Worm (Caenorhabditis elegans) whole organism, young adult: ENCODE results near the gene Y69E1A.4.

Experiments used
- B0035.1 ChIP-seq: sonication (generic microtip); optimal IDR thresholded peaks from 2 replicates; lab custom pipeline; 2016; ENCODE audit warnings: missing genetic modification characterization, mild to moderate bottlenecking, missing compliant biosample characterization, missing genotype, missing genetic modification reagents
- B0261.1 ChIP-seq: sonication (generic microtip); optimal IDR thresholded peaks from 2 replicates; lab custom pipeline; 2016; ENCODE audit warnings: mild to moderate bottlenecking, missing genetic modification characterization, moderate library complexity, missing compliant biosample characterization
- D2030.7 ChIP-seq: fragments of 200-800 bp; sonication (Bioruptor generic); IDR thresholded peaks from 2 replicates; pipeline ENCODE4 v1.3.6; 2022; ENCODE audit warnings: missing genetic modification reagents, missing genetic modification characterization, missing compliant biosample characterization
- F22D6.2 ChIP-seq: sonication (generic microtip); optimal IDR thresholded peaks from 2 replicates; lab custom pipeline; 2016; ENCODE audit warnings: mild to moderate bottlenecking, missing genetic modification characterization, missing compliant biosample characterization
- F37B4.10 ChIP-seq: fragments of 200-800 bp; sonication (Bioruptor generic); IDR thresholded peaks from 2 replicates; pipeline ENCODE4 v1.3.6; 2022; ENCODE audit warnings: missing genetic modification characterization, missing compliant biosample characterization
- F39B2.1 ChIP-seq: fragments of 200-800 bp; sonication (Bioruptor generic); IDR thresholded peaks from 2 replicates; pipeline ENCODE4 v1.3.6; 2022; ENCODE audit warnings: missing genetic modification reagents, missing genetic modification characterization, missing compliant biosample characterization
- F49E8.2 ChIP-seq: sonication (generic microtip); optimal IDR thresholded peaks from 3 replicates; lab custom pipeline; 2017; ENCODE audit warnings: missing genetic modification characterization, mild to moderate bottlenecking, missing compliant biosample characterization, antibody characterized with exemption, moderate library complexity; ENCODE audit not compliant: insufficient read depth
- K11D2.4 ChIP-seq: fragments of 200-800 bp; sonication (Bioruptor generic); IDR thresholded peaks from 2 replicates; pipeline ENCODE4 v1.3.6; 2022; ENCODE audit warnings: missing genetic modification reagents, missing genetic modification characterization, missing compliant biosample characterization
- K12H6.12 ChIP-seq: fragments of 200-800 bp; sonication (Bioruptor generic); optimal IDR thresholded peaks from 2 replicates; lab custom pipeline; 2018; ENCODE audit warnings: mild to moderate bottlenecking, missing genetic modification characterization, missing compliant biosample characterization
- T07F8.4 ChIP-seq: sonication (generic microtip); optimal IDR thresholded peaks from 2 replicates; lab custom pipeline; 2016; ENCODE audit warnings: mild to moderate bottlenecking, missing genetic modification characterization, moderate library complexity, missing compliant biosample characterization
- ama-1 ChIP-seq, 3 experiments: fragments of 150-350 bp in 1 of 3; sonication (generic microtip) in 2 of 3; optimal IDR thresholded peaks; 2 replicates each; lab custom pipeline; 2014 to 2018; ENCODE audit warnings: missing biosample characterization in 2 of 3, missing genetic modification characterization in 2 of 3, missing genetic modification reagents in 2 of 3
- aptf-3 ChIP-seq: fragments of 200-800 bp; sonication (Bioruptor generic); IDR thresholded peaks from 2 replicates; pipeline ENCODE4 v1.3.6; 2022; ENCODE audit warnings: missing genetic modification characterization, missing compliant biosample characterization
- athp-1 ChIP-seq: sonication (generic microtip); optimal IDR thresholded peaks from 2 replicates; lab custom pipeline; 2017; ENCODE audit warnings: mild to moderate bottlenecking, missing genetic modification characterization, missing compliant biosample characterization
- attf-3 ChIP-seq: fragments of 200-800 bp; sonication (Bioruptor generic); conservative IDR thresholded peaks from 2 replicates; pipeline ENCODE4 v1.3.6; 2022; ENCODE audit warnings: missing genetic modification reagents, missing genetic modification characterization, missing compliant biosample characterization
- attf-5 ChIP-seq: fragments of 200-800 bp; sonication (Bioruptor generic); optimal IDR thresholded peaks from 2 replicates; lab custom pipeline; 2018; ENCODE audit warnings: mild to moderate bottlenecking, missing genetic modification characterization, missing compliant biosample characterization
- bed-2 ChIP-seq: fragments of 200-800 bp; sonication (Bioruptor generic); IDR thresholded peaks from 2 replicates; pipeline ENCODE4 v1.3.6; 2022; ENCODE audit warnings: missing genetic modification reagents, missing genetic modification characterization, missing compliant biosample characterization
- cebp-1 ChIP-seq, 2 experiments: fragments of 200-800 bp in 1 of 2; sonication (Bioruptor generic) in 1 of 2; sonication (generic microtip) in 1 of 2; IDR thresholded peaks in 1 of 2; optimal IDR thresholded peaks in 1 of 2; 2 replicates each; pipeline versions ENCODE4 v1.3.6 to Lab custom; 2017 to 2022; ENCODE audit warnings: missing compliant biosample characterization in 2 of 2, missing genetic modification characterization in 2 of 2, mild to moderate bottlenecking in 1 of 2, missing genetic modification reagents in 1 of 2, moderate library complexity in 1 of 2
- chd-7 ChIP-seq: sonication (generic microtip); optimal IDR thresholded peaks from 2 replicates; lab custom pipeline; 2016; ENCODE audit warnings: mild to moderate bottlenecking, missing genetic modification characterization, moderate library complexity, missing compliant biosample characterization
- dox-1 ChIP-seq: fragments of 200-800 bp; sonication (Bioruptor generic); IDR thresholded peaks from 2 replicates; pipeline ENCODE4 v1.3.6; 2022; ENCODE audit warnings: missing genetic modification reagents, missing genetic modification characterization, missing compliant biosample characterization
- egl-18 ChIP-seq: fragments of 200-800 bp; sonication (Bioruptor generic); IDR thresholded peaks from 2 replicates; pipeline ENCODE4 v1.3.6; 2022; ENCODE audit warnings: missing genetic modification reagents, missing genetic modification characterization, missing compliant biosample characterization
- fkh-3 ChIP-seq: sonication (generic microtip); optimal IDR thresholded peaks from 2 replicates; lab custom pipeline; 2016; ENCODE audit warnings: mild to moderate bottlenecking, missing genetic modification characterization, missing compliant biosample characterization
- gei-17 ChIP-seq: fragments of 200-800 bp; sonication (Bioruptor generic); optimal IDR thresholded peaks from 2 replicates; lab custom pipeline; 2018; ENCODE audit warnings: mild to moderate bottlenecking, missing genetic modification characterization, missing compliant biosample characterization
- him-1 ChIP-seq: sonication (generic microtip); optimal IDR thresholded peaks from 2 replicates; lab custom pipeline; 2016; ENCODE audit warnings: missing genotype, missing genetic modification reagents, missing genetic modification characterization, missing compliant biosample characterization
- lin-26 ChIP-seq: fragments of 200-800 bp; sonication (Bioruptor generic); IDR thresholded peaks from 2 replicates; pipeline ENCODE4 v1.3.6; 2022; ENCODE audit warnings: missing genetic modification reagents, missing genetic modification characterization, missing compliant biosample characterization
- lin-35 ChIP-seq, 3 experiments: fragments of 150-350 bp in 2 of 3; sonication (generic microtip) in 1 of 3; optimal IDR thresholded peaks; 2 replicates each; lab custom pipeline; 2014 to 2018; ENCODE audit warnings: missing biosample characterization in 3 of 3, missing genetic modification characterization in 3 of 3, missing genetic modification reagents in 3 of 3
- lin-40 ChIP-seq: sonication (generic microtip); optimal IDR thresholded peaks from 2 replicates; lab custom pipeline; 2016; ENCODE audit warnings: missing genetic modification characterization, mild to moderate bottlenecking, missing compliant biosample characterization, missing genotype, missing genetic modification reagents
- lin-54 ChIP-seq: fragments of 200-800 bp; sonication (Bioruptor generic); optimal IDR thresholded peaks from 2 replicates; lab custom pipeline; 2018; ENCODE audit warnings: mild to moderate bottlenecking, missing genetic modification characterization, missing compliant biosample characterization
- lir-1 ChIP-seq: fragments of 200-800 bp; sonication (Bioruptor generic); conservative IDR thresholded peaks from 2 replicates; pipeline ENCODE4 v1.3.6; 2022; ENCODE audit warnings: missing genetic modification reagents, missing genetic modification characterization, missing compliant biosample characterization
- lsl-1 ChIP-seq: fragments of 200-800 bp; sonication (Bioruptor generic); optimal IDR thresholded peaks from 2 replicates; lab custom pipeline; 2018; ENCODE audit warnings: mild to moderate bottlenecking, missing genetic modification characterization, moderate library complexity, missing compliant biosample characterization
- madf-10 ChIP-seq: sonication (generic microtip); optimal IDR thresholded peaks from 2 replicates; lab custom pipeline; 2016; ENCODE audit warnings: mild to moderate bottlenecking, missing genetic modification characterization, missing compliant biosample characterization
- madf-8 ChIP-seq: fragments of 200-800 bp; sonication (Bioruptor generic); conservative IDR thresholded peaks from 2 replicates; pipeline ENCODE4 v1.3.6; 2022; ENCODE audit warnings: missing genetic modification reagents, missing genetic modification characterization, missing compliant biosample characterization
- mcd-1 ChIP-seq: fragments of 200-800 bp; sonication (Bioruptor generic); IDR thresholded peaks from 2 replicates; pipeline ENCODE4 v1.3.6; 2022; ENCODE audit warnings: missing genetic modification reagents, missing genetic modification characterization, missing compliant biosample characterization
- nfyb-1 ChIP-seq: fragments of 200-800 bp; sonication (Bioruptor generic); IDR thresholded peaks from 2 replicates; pipeline ENCODE4 v1.3.6; 2022; ENCODE audit warnings: missing genetic modification reagents, missing genetic modification characterization, missing compliant biosample characterization
- nhr-120 ChIP-seq: fragments of 200-800 bp; sonication (Bioruptor generic); IDR thresholded peaks from 2 replicates; pipeline ENCODE4 v1.3.6; 2022; ENCODE audit warnings: missing genetic modification characterization, missing compliant biosample characterization
- nhr-179 ChIP-seq: sonication (generic microtip); optimal IDR thresholded peaks from 2 replicates; lab custom pipeline; 2016; ENCODE audit warnings: mild to moderate bottlenecking, missing genetic modification characterization, missing compliant biosample characterization
- nhr-90 ChIP-seq: sonication (generic microtip); optimal IDR thresholded peaks from 2 replicates; lab custom pipeline; 2016; ENCODE audit warnings: missing genotype, mild to moderate bottlenecking, missing genetic modification characterization, missing compliant biosample characterization
- sdz-38 ChIP-seq: sonication (generic microtip); optimal IDR thresholded peaks from 2 replicates; lab custom pipeline; 2016; ENCODE audit warnings: missing genotype, missing genetic modification characterization, missing compliant biosample characterization
- sea-2 ChIP-seq: fragments of 200-800 bp; sonication (Bioruptor generic); IDR thresholded peaks from 2 replicates; pipeline ENCODE4 v1.3.6; 2022; ENCODE audit warnings: missing genetic modification characterization, missing compliant biosample characterization
- snpc-3.4 ChIP-seq: sonication (generic microtip); optimal IDR thresholded peaks from 2 replicates; lab custom pipeline; 2017; ENCODE audit warnings: missing genetic modification characterization, mild to moderate bottlenecking, missing compliant biosample characterization, antibody characterized with exemption, moderate library complexity, missing genotype, missing genetic modification reagents
- somi-1 ChIP-seq: fragments of 200-800 bp; sonication (Bioruptor generic); optimal IDR thresholded peaks from 2 replicates; lab custom pipeline; 2018; ENCODE audit warnings: mild to moderate bottlenecking, missing genetic modification characterization, missing compliant biosample characterization
- tbp1 ChIP-seq: fragments of 200-800 bp; sonication (Bioruptor generic); optimal IDR thresholded peaks from 2 replicates; lab custom pipeline; 2018; ENCODE audit warnings: mild to moderate bottlenecking, missing genetic modification characterization, missing compliant biosample characterization
- tbx-9 ChIP-seq: sonication (generic microtip); optimal IDR thresholded peaks from 2 replicates; lab custom pipeline; 2016; ENCODE audit warnings: borderline replicate concordance, missing genetic modification characterization, inconsistent platforms, missing compliant biosample characterization
- xnd-1 ChIP-seq: sonication (generic microtip); optimal IDR thresholded peaks from 2 replicates; lab custom pipeline; 2016; ENCODE audit warnings: missing genotype, missing genetic modification reagents, missing genetic modification characterization, missing compliant biosample characterization
- zfh-2 ChIP-seq: fragments of 200-800 bp; sonication (Bioruptor generic); conservative IDR thresholded peaks from 2 replicates; pipeline ENCODE4 v1.3.6; 2022; ENCODE audit warnings: missing genetic modification reagents, missing genetic modification characterization, missing compliant biosample characterization
- ztf-22 ChIP-seq: fragments of 200-800 bp; sonication (Bioruptor generic); optimal IDR thresholded peaks from 2 replicates; lab custom pipeline; 2018; ENCODE audit warnings: mild to moderate bottlenecking, missing genetic modification characterization, moderate library complexity, missing compliant biosample characterization
- ztf-6 ChIP-seq: fragments of 200-800 bp; sonication (Bioruptor generic); IDR thresholded peaks from 2 replicates; pipeline ENCODE4 v1.3.6; 2022; ENCODE audit warnings: missing genetic modification reagents, missing genetic modification characterization, missing compliant biosample characterization

The Y69E1A.4 gene

DNA sequence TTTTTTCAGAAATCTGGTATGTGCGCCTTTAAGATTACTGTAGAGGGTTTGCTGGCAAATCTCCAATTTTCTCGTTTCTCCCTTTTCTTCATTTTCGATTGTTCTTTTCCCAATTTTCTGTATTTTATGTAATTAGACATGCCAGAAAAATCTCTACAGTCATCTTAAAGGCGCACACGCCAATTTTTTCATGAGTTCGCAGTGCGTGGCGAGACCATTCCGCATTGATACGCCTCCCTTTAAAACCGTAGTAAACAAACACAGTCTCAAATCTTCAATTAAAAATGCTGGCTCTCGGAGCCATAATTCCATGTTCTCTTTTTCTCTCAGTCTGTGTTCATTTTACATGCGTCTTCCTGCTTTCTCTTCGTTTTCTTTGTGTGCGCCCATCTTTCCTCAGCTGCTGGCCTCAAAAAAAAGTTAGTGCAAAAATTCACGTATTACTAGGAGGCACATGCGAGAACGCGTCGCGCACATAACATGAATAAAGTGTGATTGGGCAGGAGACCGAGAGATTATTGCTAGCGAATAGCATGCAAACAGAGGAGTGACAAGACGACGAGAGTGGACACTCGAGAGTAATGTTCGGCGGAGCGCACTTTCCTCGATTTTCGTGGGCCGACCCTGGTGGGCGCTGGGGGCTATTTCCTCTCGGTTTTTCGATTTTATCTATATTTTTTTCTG is 36.0 kb upstream of the Y69E1A.4 start:
- TF ChIP-seq mcd-1 (GFP tag; lab: Robert Waterston, UW) (peak; percentile 81), K11D2.4 (GFP tag; lab: Robert Waterston, UW) (0 out of 2 replicates have a peak, but pooled peaks have one; percentile 33), attf-5 (GFP tag; lab: Kevin White, UChicago) (peak; percentile 89), ztf-6 (GFP tag; lab: Robert Waterston, UW) (no peak), D2030.7 (GFP tag; lab: Robert Waterston, UW) (peak; percentile 14; the same call in 1 of the 2 replicates), tbx-9 (no peak), dox-1 (GFP tag; lab: Robert Waterston, UW) (peak; percentile 84), egl-18 (no peak), madf-10 (tag; lab: Kevin White, UChicago) (peak; percentile 44), F22D6.2 (tag; lab: Kevin White, UChicago) (no peak), chd-7 (tag; lab: Kevin White, UChicago) (peak; percentile 58), ama-1 (optimal IDR thresholded peaks at IDR 0.05; lab: Kevin White, UChicago) (no peak), ama-1 (GFP tag; optimal IDR thresholded peaks at IDR 0.05; lab: Kevin White, UChicago) (no peak), B0261.1 (tag; lab: Kevin White, UChicago) (no peak), F39B2.1 (GFP tag; lab: Robert Waterston, UW) (no peak), madf-8 (GFP tag; lab: Robert Waterston, UW) (peak; percentile 91), T07F8.4 (tag; lab: Kevin White, UChicago) (no peak), nfyb-1 (GFP tag; lab: Robert Waterston, UW) (peak; percentile 62; the same call in 1 of the 2 replicates), B0035.1 (tag; lab: Kevin White, UChicago) (no peak), F37B4.10 (no peak), lin-26 (0 out of 2 replicates have a peak, but pooled peaks have one; percentile 40), lin-54 (GFP tag; lab: Kevin White, UChicago) (peak; percentile 46), lir-1 (GFP tag; lab: Robert Waterston, UW) (peak; percentile 74; the same call in 1 of the 2 replicates), snpc-3.4 (tag; lab: Kevin White, UChicago) (peak; percentile 25), tbp1 (GFP tag; lab: Kevin White, UChicago) (peak; percentile 38), lsl-1 (GFP tag; lab: Kevin White, UChicago) (peak; percentile 93), K12H6.12 (tag; lab: Kevin White, UChicago) (peak; percentile 77), lin-35 (GFP tag; optimal IDR thresholded peaks at IDR 0.05; lab: Kevin White, UChicago) (peak in 1 of 3 experiments; percentile 28), somi-1 (GFP tag; lab: Kevin White, UChicago) (peak; percentile 38), xnd-1 (tag; lab: Kevin White, UChicago) (peak; percentile 70), attf-3 (GFP tag; lab: Robert Waterston, UW) (0 out of 2 replicates have a peak, but pooled peaks have one; percentile 20), cebp-1 (GFP tag; IDR thresholded peaks at IDR 0.05; lab: Robert Waterston, UW) (no peak), cebp-1 (tag; optimal IDR thresholded peaks at IDR 0.05; lab: Kevin White, UChicago) (peak; percentile 78), sdz-38 (tag; lab: Kevin White, UChicago) (no peak), gei-17 (GFP tag; lab: Kevin White, UChicago) (peak; percentile 24), athp-1 (tag; lab: Kevin White, UChicago) (no peak), sea-2 (no peak), nhr-179 (tag; lab: Kevin White, UChicago) (no peak), aptf-3 (GFP tag; lab: Robert Waterston, UW) (no peak), lin-40 (tag; lab: Kevin White, UChicago) (peak; percentile 75), him-1 (tag; lab: Kevin White, UChicago) (peak; percentile 19), bed-2 (GFP tag; lab: Robert Waterston, UW) (no peak), nhr-90 (tag; lab: Kevin White, UChicago) (peak; percentile 16), F49E8.2 (tag; lab: Kevin White, UChicago) (no peak), ztf-22 (GFP tag; lab: Kevin White, UChicago) (no peak), fkh-3 (tag; lab: Kevin White, UChicago) (no peak), nhr-120 (GFP tag; lab: Robert Waterston, UW) (no peak), zfh-2 (GFP tag; lab: Robert Waterston, UW) (peak; percentile 85)
